Worm (Caenorhabditis elegans) whole organism, young adult: ENCODE data around the gene jun-1.

Experiments
- B0019.2 ChIP-seq: fragments of 200-800 bp; sonication (Bioruptor generic); conservative IDR thresholded peaks from 2 replicates; pipeline ENCODE4 v1.3.6; 2022; ENCODE audit warnings: missing genetic modification reagents, missing genetic modification characterization, missing compliant biosample characterization
- Y53F4B.3 ChIP-seq: fragments of 200-800 bp; sonication (Bioruptor generic); IDR thresholded peaks from 2 replicates; pipeline ENCODE4 v1.3.6; 2022; ENCODE audit warnings: missing genetic modification reagents, missing genetic modification characterization, missing compliant biosample characterization
- bed-2 ChIP-seq: fragments of 200-800 bp; sonication (Bioruptor generic); IDR thresholded peaks from 2 replicates; pipeline ENCODE4 v1.3.6; 2022; ENCODE audit warnings: missing genetic modification reagents, missing genetic modification characterization, missing compliant biosample characterization
- dpl-1 ChIP-seq: fragments of 150-350 bp; optimal IDR thresholded peaks from 2 replicates; lab custom pipeline; 2014; ENCODE audit warnings: missing biosample characterization, missing genetic modification reagents, missing genetic modification characterization
- lin-26 ChIP-seq: fragments of 200-800 bp; sonication (Bioruptor generic); IDR thresholded peaks from 2 replicates; pipeline ENCODE4 v1.3.6; 2022; ENCODE audit warnings: missing genetic modification reagents, missing genetic modification characterization, missing compliant biosample characterization
- lin-35 ChIP-seq, 3 experiments: fragments of 150-350 bp in 2 of 3; sonication (generic microtip) in 1 of 3; optimal IDR thresholded peaks; 2 replicates each; lab custom pipeline; 2014 to 2018; ENCODE audit warnings: missing biosample characterization in 3 of 3, missing genetic modification characterization in 3 of 3, missing genetic modification reagents in 3 of 3
- madf-8 ChIP-seq: fragments of 200-800 bp; sonication (Bioruptor generic); conservative IDR thresholded peaks from 2 replicates; pipeline ENCODE4 v1.3.6; 2022; ENCODE audit warnings: missing genetic modification reagents, missing genetic modification characterization, missing compliant biosample characterization
- sdz-38 ChIP-seq: sonication (generic microtip); optimal IDR thresholded peaks from 2 replicates; lab custom pipeline; 2016; ENCODE audit warnings: missing genotype, missing genetic modification characterization, missing compliant biosample characterization
- tlf-1 ChIP-seq: fragments of 200-800 bp; sonication (Bioruptor generic); optimal IDR thresholded peaks from 2 replicates; lab custom pipeline; 2018; ENCODE audit warnings: mild to moderate bottlenecking, missing genetic modification characterization, missing compliant biosample characterization
- unc-62 ChIP-seq: fragments of 150-350 bp; optimal IDR thresholded peaks from 2 replicates; lab custom pipeline; 2014; ENCODE audit warnings: missing biosample characterization, missing genetic modification reagents, missing genetic modification characterization
- ztf-18 ChIP-seq: sonication (generic microtip); optimal IDR thresholded peaks from 2 replicates; lab custom pipeline; 2016; ENCODE audit warnings: missing genotype, mild to moderate bottlenecking, missing genetic modification characterization, missing compliant biosample characterization
- ztf-6 ChIP-seq: fragments of 200-800 bp; sonication (Bioruptor generic); IDR thresholded peaks from 2 replicates; pipeline ENCODE4 v1.3.6; 2022; ENCODE audit warnings: missing genetic modification reagents, missing genetic modification characterization, missing compliant biosample characterization

DNA sequence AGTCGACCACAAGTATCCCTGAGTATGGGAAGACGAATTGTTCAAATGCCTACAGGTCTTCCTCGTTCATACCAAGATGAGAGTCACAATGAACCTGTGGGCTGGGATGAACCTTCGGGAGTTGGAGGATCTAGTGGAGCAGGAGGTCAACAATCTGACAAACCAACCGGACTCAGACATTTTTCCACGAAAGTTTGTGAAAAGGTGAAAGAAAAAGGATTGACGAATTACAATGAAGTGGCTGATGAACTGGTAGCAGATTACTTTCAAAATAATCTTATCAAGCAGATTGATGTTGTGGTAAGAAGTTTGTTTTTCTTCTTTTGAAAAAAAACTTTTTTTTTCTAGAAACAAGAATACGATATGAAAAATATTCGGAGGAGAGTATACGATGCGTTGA, 57.1 kb downstream of the jun-1 start:
- no peak for TF ChIP-seq Y53F4B.3 (GFP tag; lab: Robert Waterston, UW)
- no peak for TF ChIP-seq lin-35 (GFP tag; optimal IDR thresholded peaks at IDR 0.05; lab: Kevin White, UChicago)
- TF ChIP-seq lin-26 (GFP tag; lab: Robert Waterston, UW) = no peak
- no peak for TF ChIP-seq unc-62
- no peak for TF ChIP-seq ztf-6 (GFP tag; lab: Robert Waterston, UW)
- TF ChIP-seq dpl-1 = no peak
- no peak for TF ChIP-seq sdz-38 (tag; lab: Kevin White, UChicago)
- no peak for TF ChIP-seq tlf-1
- TF ChIP-seq bed-2 (GFP tag; lab: Robert Waterston, UW) = no peak
- TF ChIP-seq madf-8 (GFP tag; lab: Robert Waterston, UW) = no peak
- no peak for TF ChIP-seq B0019.2 (GFP tag; lab: Robert Waterston, UW)
- no peak for TF ChIP-seq ztf-18 (tag; lab: Kevin White, UChicago)
